In genomic region chr3L:5609493-5609892, dm6 we compare ENCODE assay signal across 3 fruit fly cellular contexts.
TF ChIP-seq lines count a peak whose summit lies in the region.

No protein-coding gene starts in this region.

- no peak for TF ChIP-seq CTCF in whole organism, embryonic (GFP tag; optimal IDR thresholded peaks at IDR 0.05; lab: Kevin White, UChicago)

TF ChIP-seq in whole organism, embryonic, 481 proteins besides CTCF, POLR2A, EP300 and RAD21 (continues in another document):
- TF ChIP-seq ssp (GFP tag; IDR thresholded peaks at IDR 0.05; lab: Robert Waterston, UW), result 0 out of 2 replicates have a peak, but pooled peaks have one; percentile 10
- TF ChIP-seq Dek (tag; optimal IDR thresholded peaks at IDR 0.05; lab: Kevin White, UChicago), result no peak
- peak; percentile 8 for TF ChIP-seq az2 (GFP tag; optimal IDR thresholded peaks at IDR 0.05; lab: Kevin White, UChicago)
- TF ChIP-seq Blimp-1 (GFP tag; optimal IDR thresholded peaks at IDR 0.05; lab: Kevin White, UChicago), result peak; percentile 12
- peak; percentile 41; the same call in 1 of the 2 replicates for TF ChIP-seq CG17328 (GFP tag; IDR thresholded peaks at IDR 0.05; lab: Robert Waterston, UW)
- TF ChIP-seq prd (optimal IDR thresholded peaks at IDR 0.05; lab: Kevin White, UChicago), result no peak
- TF ChIP-seq prd (GFP tag; IDR thresholded peaks at IDR 0.05; lab: Robert Waterston, UW), result peak; percentile 19; the same call in 1 of the 3 replicates
- peak; percentile 64 for TF ChIP-seq gem (tag; optimal IDR thresholded peaks at IDR 0.05; lab: Kevin White, UChicago)
- peak; percentile 9 for TF ChIP-seq CG30403 (GFP tag; optimal IDR thresholded peaks at IDR 0.05; lab: Kevin White, UChicago)
- TF ChIP-seq tx (GFP tag; optimal IDR thresholded peaks at IDR 0.05; lab: Kevin White, UChicago), result no peak
- TF ChIP-seq CG14441 (GFP tag; IDR thresholded peaks at IDR 0.05; lab: Robert Waterston, UW), result 0 out of 2 replicates have a peak, but pooled peaks have one; percentile 26
- TF ChIP-seq bab2 (GFP tag; optimal IDR thresholded peaks at IDR 0.05; lab: Kevin White, UChicago), result no peak
- no peak for TF ChIP-seq CG11085 (GFP tag; IDR thresholded peaks at IDR 0.05; lab: Robert Waterston, UW)
- TF ChIP-seq Ada2b (GFP tag; IDR thresholded peaks at IDR 0.05; lab: Robert Waterston, UW), result 0 out of 2 replicates have a peak, but pooled peaks have one; percentile 44
- TF ChIP-seq Sox100B (GFP tag; optimal IDR thresholded peaks at IDR 0.05; lab: Kevin White, UChicago), result peak; percentile 19
- TF ChIP-seq jing (GFP tag; optimal IDR thresholded peaks at IDR 0.05; lab: Kevin White, UChicago), result no peak
- TF ChIP-seq CG14050 (GFP tag; IDR thresholded peaks at IDR 0.05; lab: Robert Waterston, UW), result no peak
- TF ChIP-seq ewg (GFP tag; optimal IDR thresholded peaks at IDR 0.05; lab: Kevin White, UChicago), result no peak
- TF ChIP-seq Max (GFP tag; optimal IDR thresholded peaks at IDR 0.05; lab: Kevin White, UChicago), result no peak
- no peak for TF ChIP-seq Stat92E (GFP tag; optimal IDR thresholded peaks at IDR 0.05; lab: Kevin White, UChicago)
- 0 out of 2 replicates have a peak, but pooled peaks have one; percentile 21 for TF ChIP-seq HLH3B (GFP tag; IDR thresholded peaks at IDR 0.05; lab: Robert Waterston, UW)
- no peak for TF ChIP-seq hbn (GFP tag; IDR thresholded peaks at IDR 0.05; lab: Robert Waterston, UW; ENCODE audit: partially characterized antibody)
- no peak for TF ChIP-seq CG13624 (GFP tag; optimal IDR thresholded peaks at IDR 0.05; lab: Kevin White, UChicago)
- no peak for TF ChIP-seq ato (GFP tag; IDR thresholded peaks at IDR 0.05; lab: Robert Waterston, UW; ENCODE audit: partially characterized antibody)
- TF ChIP-seq CG2116 (GFP tag; optimal IDR thresholded peaks at IDR 0.05; lab: Kevin White, UChicago), result no peak
- TF ChIP-seq CG11398 (GFP tag; optimal IDR thresholded peaks at IDR 0.05; lab: Kevin White, UChicago), result no peak
- peak; percentile 50 for TF ChIP-seq Sox102F (GFP tag; optimal IDR thresholded peaks at IDR 0.05; lab: Kevin White, UChicago)
- no peak for TF ChIP-seq CG34376 (GFP tag; optimal IDR thresholded peaks at IDR 0.05; lab: Kevin White, UChicago)
- no peak for TF ChIP-seq CG14965 (GFP tag; optimal IDR thresholded peaks at IDR 0.05; lab: Kevin White, UChicago; ENCODE audit: borderline replicate concordance)

TF ChIP-seq in whole organism, prepupa, 60 proteins besides CTCF, POLR2A, EP300 and RAD21 (continues in another document):
- TF ChIP-seq CG1621 (tag; optimal IDR thresholded peaks at IDR 0.05; lab: Kevin White, UChicago) (no peak), CG6854 (GFP tag; optimal IDR thresholded peaks at IDR 0.05; lab: Kevin White, UChicago) (no peak), CG6792 (GFP tag; optimal IDR thresholded peaks at IDR 0.05; lab: Kevin White, UChicago) (no peak), Gug (GFP tag; IDR thresholded peaks at IDR 0.05; lab: Robert Waterston, UW) (0 out of 2 replicates have a peak, but pooled peaks have one; percentile 14), CG16779 (tag; optimal IDR thresholded peaks at IDR 0.05; lab: Kevin White, UChicago) (no peak), CG9139 (GFP tag; optimal IDR thresholded peaks at IDR 0.05; lab: Kevin White, UChicago) (no peak), svp (GFP tag; lab: Kevin White, UChicago) (no peak), CG11902 (GFP tag; optimal IDR thresholded peaks at IDR 0.05; lab: Kevin White, UChicago) (no peak), CG6163 (GFP tag; IDR thresholded peaks at IDR 0.05; lab: Robert Waterston, UW) (no peak), CG15336 (GFP tag; IDR thresholded peaks at IDR 0.05; lab: Robert Waterston, UW) (peak; percentile 81), CG34406 (GFP tag; optimal IDR thresholded peaks at IDR 0.05; lab: Kevin White, UChicago) (no peak), Blimp-1 (GFP tag; optimal IDR thresholded peaks at IDR 0.05; lab: Kevin White, UChicago) (peak; percentile 9), ss (GFP tag; optimal IDR thresholded peaks at IDR 0.05; lab: Kevin White, UChicago) (no peak), Eip93F (GFP tag; optimal IDR thresholded peaks at IDR 0.05; lab: Kevin White, UChicago) (no peak), CG6276 (GFP tag; optimal IDR thresholded peaks at IDR 0.05; lab: Kevin White, UChicago) (no peak), achi (GFP tag; optimal IDR thresholded peaks at IDR 0.05; lab: Kevin White, UChicago) (no peak), CG4318 (GFP tag; optimal IDR thresholded peaks at IDR 0.05; lab: Kevin White, UChicago) (peak; percentile 70), Hr38 (GFP tag; optimal IDR thresholded peaks at IDR 0.05; lab: Kevin White, UChicago) (no peak), topi (GFP tag; optimal IDR thresholded peaks at IDR 0.05; lab: Kevin White, UChicago) (peak; percentile 2), Lpt (GFP tag; optimal IDR thresholded peaks at IDR 0.05; lab: Kevin White, UChicago) (peak; percentile 21), spab (GFP tag; optimal IDR thresholded peaks at IDR 0.05; lab: Kevin White, UChicago) (no peak), Hr4 (GFP tag; optimal IDR thresholded peaks at IDR 0.05; lab: Kevin White, UChicago) (peak; percentile 52), salr (GFP tag; optimal IDR thresholded peaks at IDR 0.05; lab: Kevin White, UChicago) (no peak), OdsH (GFP tag; optimal IDR thresholded peaks at IDR 0.05; lab: Kevin White, UChicago) (peak; percentile 32), CG3032 (tag; optimal IDR thresholded peaks at IDR 0.05; lab: Kevin White, UChicago) (no peak), Hr39 (GFP tag; optimal IDR thresholded peaks at IDR 0.05; lab: Kevin White, UChicago) (no peak), Eip78C (GFP tag; lab: Kevin White, UChicago) (peak; percentile 52), CG10631 (GFP tag; optimal IDR thresholded peaks at IDR 0.05; lab: Kevin White, UChicago) (no peak), fd85E (GFP tag; optimal IDR thresholded peaks at IDR 0.05; lab: Kevin White, UChicago) (no peak), CG8119 (GFP tag; IDR thresholded peaks at IDR 0.05; lab: Robert Waterston, UW) (no peak; the same call in 1 of the 3 replicates), CG10669 (GFP tag; optimal IDR thresholded peaks at IDR 0.05; lab: Kevin White, UChicago) (no peak), Eip75B (GFP tag; optimal IDR thresholded peaks at IDR 0.05; lab: Kevin White, UChicago) (no peak), CG32006 (GFP tag; optimal IDR thresholded peaks at IDR 0.05; lab: Kevin White, UChicago) (peak; percentile 90), dac (GFP tag; optimal IDR thresholded peaks at IDR 0.05; lab: Kevin White, UChicago) (peak; percentile 38)

TF ChIP-seq in whole organism, pupa, 21 proteins besides CTCF, POLR2A, EP300 and RAD21:
- TF ChIP-seq Snoo (tag; optimal IDR thresholded peaks at IDR 0.05; lab: Kevin White, UChicago) (no peak), CG4496 (GFP tag; IDR thresholded peaks at IDR 0.05; lab: Robert Waterston, UW) (0 out of 3 replicates have a peak, but pooled peaks have one; percentile 51), CG8301 (tag; optimal IDR thresholded peaks at IDR 0.05; lab: Kevin White, UChicago) (peak; percentile 75), CG32121 (GFP tag; IDR thresholded peaks at IDR 0.05; lab: Robert Waterston, UW) (peak; percentile 58), Ets98B (GFP tag; IDR thresholded peaks at IDR 0.05; lab: Robert Waterston, UW) (peak; percentile 60)
TF ChIP-seq in whole organism, pupa: peak in this region for 4.

Comparison
In these comparisons a context has a peak if more than half of its experiments do, and no peak if none do; other contexts are left out.
1. Of the 7 proteins assayed by ChIP-seq in both whole organism, embryonic and whole organism, prepupa: peak only in whole organism, embryonic: Sox102F; only in whole organism, prepupa: Gug and Lpt; in both: Blimp-1; in neither: 3.